Worm (Caenorhabditis elegans) whole organism, late embryonic: Measurements from ENCODE around the gene C15H7.4.

ENCODE experiments used
- C08G9.2 ChIP-seq: sonication (generic microtip); optimal IDR thresholded peaks from 2 replicates; lab custom pipeline; 2016; ENCODE audit warnings: mild to moderate bottlenecking, missing genetic modification characterization, moderate library complexity, missing compliant biosample characterization
- C38D4.7 ChIP-seq: fragments of 200-800 bp; sonication (Bioruptor generic); optimal IDR thresholded peaks from 2 replicates; lab custom pipeline; 2018; ENCODE audit warnings: mild to moderate bottlenecking, missing genetic modification characterization, moderate library complexity, missing compliant biosample characterization
- F13H6.1 ChIP-seq: sonication (generic microtip); optimal IDR thresholded peaks from 2 replicates; lab custom pipeline; 2016; ENCODE audit warnings: missing genetic modification characterization, missing compliant biosample characterization
- T23F11.4 ChIP-seq: fragments of 200-800 bp; sonication (Bioruptor generic); optimal IDR thresholded peaks from 2 replicates; lab custom pipeline; 2018; ENCODE audit warnings: mild to moderate bottlenecking, missing genetic modification characterization, missing compliant biosample characterization
- Y22D7AL.16 ChIP-seq: sonication (generic microtip); optimal IDR thresholded peaks from 2 replicates; lab custom pipeline; 2016; ENCODE audit warnings: missing genetic modification characterization, missing compliant biosample characterization
- ahr-1 ChIP-seq: sonication (generic microtip); optimal IDR thresholded peaks from 2 replicates; lab custom pipeline; 2016; ENCODE audit warnings: missing genetic modification characterization, missing compliant biosample characterization
- ceh-18 ChIP-seq: sonication (generic microtip); optimal IDR thresholded peaks from 2 replicates; lab custom pipeline; 2016; ENCODE audit warnings: missing genetic modification characterization, missing compliant biosample characterization
- ceh-19 ChIP-seq: fragments of 200-800 bp; sonication (Bioruptor generic); optimal IDR thresholded peaks from 2 replicates; lab custom pipeline; 2018; ENCODE audit warnings: mild to moderate bottlenecking, missing genetic modification characterization, missing compliant biosample characterization
- ceh-30 ChIP-seq: fragments of 150-350 bp; optimal IDR thresholded peaks from 2 replicates; lab custom pipeline; 2014; ENCODE audit warnings: missing biosample characterization, missing genetic modification characterization
- ceh-31 ChIP-seq: sonication (generic microtip); optimal IDR thresholded peaks from 2 replicates; lab custom pipeline; 2016; ENCODE audit warnings: missing genetic modification characterization, missing compliant biosample characterization
- ceh-34 ChIP-seq: sonication (generic microtip); optimal IDR thresholded peaks from 2 replicates; lab custom pipeline; 2016; ENCODE audit warnings: mild to moderate bottlenecking, missing genetic modification characterization, missing compliant biosample characterization
- ceh-45 ChIP-seq: fragments of 200-800 bp; sonication (Bioruptor generic); IDR thresholded peaks from 2 replicates; pipeline ENCODE4 v1.3.6; 2022; ENCODE audit warnings: missing genetic modification reagents, missing genetic modification characterization, missing compliant biosample characterization
- ceh-48 ChIP-seq: sonication (generic microtip); optimal IDR thresholded peaks from 2 replicates; lab custom pipeline; 2016; ENCODE audit warnings: missing genetic modification characterization, inconsistent platforms, missing compliant biosample characterization
- dmd-4 ChIP-seq: sonication (generic microtip); optimal IDR thresholded peaks from 2 replicates; lab custom pipeline; 2016; ENCODE audit warnings: borderline replicate concordance, missing genetic modification characterization, missing compliant biosample characterization
- dve-1 ChIP-seq: sonication (generic microtip); optimal IDR thresholded peaks from 2 replicates; lab custom pipeline; 2017; ENCODE audit warnings: antibody characterized with exemption, mild to moderate bottlenecking, missing genetic modification characterization, missing compliant biosample characterization
- elt-2 ChIP-seq: sonication (generic microtip); optimal IDR thresholded peaks from 2 replicates; lab custom pipeline; 2016; ENCODE audit warnings: missing genetic modification reagents, missing genetic modification characterization, missing compliant biosample characterization
- fax-1 ChIP-seq: sonication (generic microtip); optimal IDR thresholded peaks from 2 replicates; lab custom pipeline; 2016; ENCODE audit warnings: missing genotype, missing genetic modification characterization, missing compliant biosample characterization
- fkh-6 ChIP-seq: sonication (generic microtip); optimal IDR thresholded peaks from 2 replicates; lab custom pipeline; 2016; ENCODE audit warnings: missing genetic modification characterization, missing compliant biosample characterization
- hlh-30 ChIP-seq: sonication (generic microtip); optimal IDR thresholded peaks from 2 replicates; lab custom pipeline; 2017; ENCODE audit warnings: antibody characterized with exemption, missing genetic modification characterization, missing compliant biosample characterization; ENCODE audit not compliant: insufficient read depth
- lim-6 ChIP-seq: sonication (generic microtip); optimal IDR thresholded peaks from 2 replicates; lab custom pipeline; 2016; ENCODE audit warnings: missing genetic modification characterization, missing compliant biosample characterization
- lin-11 ChIP-seq: fragments of 200-800 bp; sonication (Bioruptor generic); optimal IDR thresholded peaks from 2 replicates; lab custom pipeline; 2018; ENCODE audit warnings: mild to moderate bottlenecking, missing genetic modification characterization, missing compliant biosample characterization
- nfya-1 ChIP-seq: sonication (generic microtip); optimal IDR thresholded peaks from 2 replicates; lab custom pipeline; 2017; ENCODE audit warnings: missing genetic modification characterization, mild to moderate bottlenecking, missing compliant biosample characterization, antibody characterized with exemption, moderate library complexity
- nhr-232 ChIP-seq: sonication (generic microtip); optimal IDR thresholded peaks from 2 replicates; lab custom pipeline; 2016; ENCODE audit warnings: missing genetic modification characterization, missing compliant biosample characterization
- pag-3 ChIP-seq: sonication (generic microtip); optimal IDR thresholded peaks from 2 replicates; lab custom pipeline; 2016; ENCODE audit warnings: missing compliant biosample characterization, missing genetic modification characterization, borderline replicate concordance
- pat-9 ChIP-seq: fragments of 200-800 bp; sonication (Bioruptor generic); optimal IDR thresholded peaks from 2 replicates; lab custom pipeline; 2018; ENCODE audit warnings: mild to moderate bottlenecking, missing genetic modification characterization, moderate library complexity, missing compliant biosample characterization
- rnt-1 ChIP-seq: sonication (generic microtip); optimal IDR thresholded peaks from 2 replicates; lab custom pipeline; 2016; ENCODE audit warnings: missing genetic modification characterization, missing compliant biosample characterization
- sdc-2 ChIP-seq: sonication (generic microtip); optimal IDR thresholded peaks from 2 replicates; lab custom pipeline; 2016; ENCODE audit warnings: missing genotype, missing genetic modification characterization, missing compliant biosample characterization
- sox-2 ChIP-seq: fragments of 200-800 bp; sonication (Bioruptor generic); IDR thresholded peaks from 2 replicates; pipeline ENCODE4 v1.3.6; 2022; ENCODE audit warnings: missing genetic modification reagents, missing genetic modification characterization, missing compliant biosample characterization
- syd-9 ChIP-seq: sonication (generic microtip); optimal IDR thresholded peaks from 2 replicates; lab custom pipeline; 2016; ENCODE audit warnings: mild to moderate bottlenecking, missing genetic modification characterization, moderate library complexity, missing compliant biosample characterization
- tbx-7 ChIP-seq: sonication (generic microtip); optimal IDR thresholded peaks from 2 replicates; lab custom pipeline; 2016; ENCODE audit warnings: missing genotype, missing genetic modification characterization, missing compliant biosample characterization
- ttx-3 ChIP-seq: sonication (generic microtip); optimal IDR thresholded peaks from 2 replicates; lab custom pipeline; 2016; ENCODE audit warnings: missing genetic modification reagents, missing genetic modification characterization, missing compliant biosample characterization
- unc-42 ChIP-seq: sonication (generic microtip); optimal IDR thresholded peaks from 2 replicates; lab custom pipeline; 2016; ENCODE audit warnings: missing genotype, missing genetic modification characterization, missing compliant biosample characterization
- unc-55 ChIP-seq: sonication (generic microtip); optimal IDR thresholded peaks from 2 replicates; lab custom pipeline; 2017; ENCODE audit warnings: missing biosample characterization, missing genetic modification reagents, missing genetic modification characterization
- zip-5 ChIP-seq: sonication (generic microtip); optimal IDR thresholded peaks from 2 replicates; lab custom pipeline; 2016; ENCODE audit warnings: missing genetic modification characterization, missing compliant biosample characterization

C15H7.4 gene

DNA sequence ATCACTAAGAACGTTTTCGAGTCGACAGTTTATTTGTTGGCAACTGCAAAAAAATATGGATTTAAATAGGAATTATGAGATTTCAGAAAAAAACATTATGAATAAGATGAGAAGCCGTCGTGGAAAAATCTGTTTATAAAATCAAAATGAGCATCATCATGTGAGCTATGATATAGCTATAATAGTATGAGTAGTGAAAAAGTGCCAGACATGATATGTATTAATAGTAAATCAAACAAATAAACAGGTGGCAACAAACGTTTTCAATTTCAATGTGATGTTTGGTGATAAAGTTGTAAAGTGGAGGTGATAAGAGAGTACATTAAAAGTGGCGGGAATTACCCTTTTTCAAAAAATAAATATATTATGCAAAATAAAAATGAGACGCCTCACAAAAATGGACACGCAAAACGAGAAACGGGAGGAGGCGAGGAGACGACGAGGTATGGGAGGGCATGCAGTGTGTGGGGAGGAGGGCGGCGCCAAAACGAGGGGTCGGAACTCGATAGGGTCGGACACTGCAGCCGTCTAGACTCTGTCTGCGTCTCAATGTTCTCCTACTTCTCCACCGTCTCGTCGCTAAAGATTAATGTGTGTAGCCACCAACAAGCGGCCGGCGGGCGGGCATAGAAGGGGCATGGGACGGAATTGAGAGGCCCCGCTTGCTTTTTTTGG, 12.0 kb upstream of the C15H7.4 start, which contains the start of gene C07A9.9 (continued):
- no peak for TF ChIP-seq C38D4.7 (GFP tag; lab: Kevin White, UChicago)
- peak; percentile 17 for TF ChIP-seq C08G9.2
- TF ChIP-seq ahr-1 (tag; lab: Kevin White, UChicago) = no peak
- TF ChIP-seq ceh-30 (tag; lab: Kevin White, UChicago) = no peak
- TF ChIP-seq Y22D7AL.16 = no peak
- TF ChIP-seq syd-9 (tag; lab: Kevin White, UChicago) = no peak
- TF ChIP-seq pag-3 (tag; lab: Kevin White, UChicago) = peak; percentile 1
- peak; percentile 28 for TF ChIP-seq ceh-19
- TF ChIP-seq ceh-31 (tag; lab: Kevin White, UChicago) = peak; percentile 67
- no peak for TF ChIP-seq rnt-1
- TF ChIP-seq fax-1 (tag; lab: Kevin White, UChicago) = no peak
- no peak for TF ChIP-seq pat-9
- TF ChIP-seq lim-6 (tag; lab: Kevin White, UChicago) = no peak
- peak; percentile 24 for TF ChIP-seq nhr-232 (tag; lab: Kevin White, UChicago)
- peak; percentile 80 for TF ChIP-seq ceh-34 (tag; lab: Kevin White, UChicago)
- no peak for TF ChIP-seq tbx-7 (tag; lab: Kevin White, UChicago)
- TF ChIP-seq, all 69 proteins: peak for 27

DNA sequence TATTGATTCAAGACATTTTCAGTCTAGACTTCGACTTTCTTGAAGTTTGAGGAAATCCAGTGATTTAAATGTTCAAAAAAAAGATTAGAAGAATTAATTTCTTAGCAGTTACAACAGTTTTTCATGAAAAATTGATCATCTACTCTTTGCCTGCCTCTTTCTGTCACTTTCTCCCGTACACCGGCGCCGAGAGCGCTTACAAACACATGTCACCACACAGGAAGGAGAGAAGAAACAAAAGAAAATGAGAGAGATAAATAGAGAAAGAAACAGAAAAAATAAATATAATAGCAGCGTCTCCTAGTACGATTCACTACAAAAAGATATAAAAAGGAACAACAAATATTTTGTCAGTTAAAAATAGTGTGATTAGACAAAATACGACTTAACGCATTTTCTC, 11.0 kb upstream of the C15H7.4 start:
- TF ChIP-seq dmd-4 (tag; lab: Kevin White, UChicago) (no peak), unc-55 (GFP tag; lab: Kevin White, UChicago) (peak; percentile 53), unc-42 (tag; lab: Kevin White, UChicago) (no peak), sox-2 (GFP tag; lab: Robert Waterston, UW) (no peak)
- TF ChIP-seq, all 69 proteins: peak for 1

DNA sequence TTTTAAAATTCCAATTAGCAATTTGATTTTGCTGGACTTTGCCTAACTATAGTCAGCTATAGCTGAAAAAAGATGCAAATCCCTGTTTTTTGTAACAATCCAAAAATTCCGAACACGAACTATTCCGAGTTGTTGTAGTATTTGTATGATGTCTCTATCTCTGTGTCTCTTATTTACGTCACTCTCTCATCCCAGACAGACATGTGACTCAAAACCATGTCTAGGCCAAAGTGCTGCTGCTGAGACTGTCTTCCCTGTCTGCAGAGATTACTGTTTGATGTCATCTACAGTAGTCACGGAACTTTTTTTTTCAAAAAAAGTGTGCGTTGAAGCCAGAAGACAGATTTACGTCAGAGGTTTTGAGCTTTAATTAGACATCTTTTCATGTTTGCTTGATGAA, 10.5 kb upstream of the C15H7.4 start:
- no peak for TF ChIP-seq sdc-2 (tag; lab: Kevin White, UChicago)
- peak; percentile 48 for TF ChIP-seq hlh-30 (tag; lab: Kevin White, UChicago)

DNA sequence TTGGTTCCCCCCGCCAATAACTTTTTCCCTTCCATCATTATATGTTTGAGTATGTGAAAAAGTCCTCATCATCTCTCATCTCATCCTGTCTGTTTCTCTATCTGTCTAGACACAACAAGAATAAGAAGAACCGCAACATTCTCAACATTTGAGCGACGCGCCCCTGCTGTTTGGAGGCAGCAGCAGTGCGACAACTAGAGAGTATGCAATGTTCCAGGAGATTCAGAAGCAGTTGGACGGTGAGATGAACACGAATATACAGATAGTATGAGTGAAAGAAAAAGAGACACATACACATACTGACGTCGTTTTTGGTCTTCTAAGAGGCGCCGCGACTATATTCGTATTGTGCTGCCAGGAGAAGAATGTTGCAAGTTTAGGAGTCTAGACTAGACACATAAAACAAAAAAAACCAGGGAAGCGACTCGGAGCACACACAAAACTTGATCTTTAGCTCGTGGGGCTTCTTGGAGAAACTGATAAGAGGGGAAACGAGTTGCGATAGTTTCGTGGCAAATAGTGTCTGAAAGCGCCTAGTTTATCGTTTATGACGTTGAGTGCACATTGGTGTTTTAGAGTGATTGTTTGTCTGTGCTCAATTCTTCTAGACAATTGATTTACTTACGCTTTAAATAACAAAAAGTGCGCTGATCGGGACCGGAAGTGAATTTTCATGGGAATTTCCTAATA, 9.9 kb upstream of the C15H7.4 start:
- TF ChIP-seq fkh-6 (tag; lab: Kevin White, UChicago) = no peak
- peak; percentile 51 for TF ChIP-seq unc-55 (GFP tag; lab: Kevin White, UChicago)
- no peak for TF ChIP-seq pag-3 (tag; lab: Kevin White, UChicago)
- no peak for TF ChIP-seq ttx-3 (tag; lab: Kevin White, UChicago)
- no peak for TF ChIP-seq ceh-45 (GFP tag; lab: Robert Waterston, UW)
- peak; percentile 19 for TF ChIP-seq nfya-1
- TF ChIP-seq lim-6 (tag; lab: Kevin White, UChicago) = no peak
- TF ChIP-seq lin-11 = no peak
- TF ChIP-seq ceh-48 (tag; lab: Kevin White, UChicago) = no peak
- TF ChIP-seq F13H6.1 = no peak
- TF ChIP-seq elt-2 (tag; lab: Kevin White, UChicago) = peak; percentile 15
- no peak for TF ChIP-seq T23F11.4 (GFP tag; lab: Kevin White, UChicago)
- no peak for TF ChIP-seq dmd-4 (tag; lab: Kevin White, UChicago)
- TF ChIP-seq rnt-1 = peak; percentile 13
- TF ChIP-seq dve-1 (tag; lab: Kevin White, UChicago) = no peak
- TF ChIP-seq ceh-18 = no peak
- TF ChIP-seq zip-5 (tag; lab: Kevin White, UChicago) = no peak
